Worm (Caenorhabditis elegans): ENCODE results near the gene C53D6.4.

The C53D6.4 gene

ce11 chrIV:8986761-8987316, 33.9 kb downstream of the C53D6.4 start, which contains the start of gene bre-1:
bre-1 (plus strand) TSS chrIV:8987266.
- TF ChIP-seq efl-3 (GFP tag; optimal IDR thresholded peaks at IDR 0.05) (no peak), efl-1 (optimal IDR thresholded peaks at IDR 0.05) (no peak), efl-1 (GFP tag; optimal IDR thresholded peaks at IDR 0.05 in 1 of 2) (peak in 1 of 2 experiments; percentile 83), elt-2 (tag; optimal IDR thresholded peaks at IDR 0.05) (peak; percentile 47), rnt-1 (tag; optimal IDR thresholded peaks at IDR 0.05) (peak; percentile 24), unc-98 (GFP tag; IDR thresholded peaks at IDR 0.05) (no peak)

DNA sequence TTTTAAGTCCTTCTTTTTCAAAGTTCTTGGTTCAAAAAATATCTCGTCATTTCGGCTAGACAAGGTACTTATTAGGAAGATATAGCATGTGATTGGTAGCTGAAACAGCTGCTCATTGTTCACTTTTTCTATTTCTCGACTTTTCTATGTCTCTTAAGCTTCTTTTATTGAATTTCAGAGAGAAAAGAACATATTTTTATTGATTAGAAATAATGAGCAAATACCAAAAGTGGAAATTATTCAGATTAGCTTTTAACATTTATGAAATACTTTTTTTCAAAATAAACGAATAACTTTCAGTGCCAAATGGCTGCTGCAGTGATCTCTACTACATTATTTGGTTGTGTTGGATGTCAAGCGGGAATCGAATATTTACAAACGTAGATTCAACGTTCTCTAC, 36.2 kb downstream of the C53D6.4 start, which contains the start of gene nstp-1:
Gene nstp-1, plus strand, starts transcription at position 301 of the 400 bp plus-strand sequence.
- TF ChIP-seq mef-2 (tag; optimal IDR thresholded peaks at IDR 0.05): no peak
- TF ChIP-seq mab-9 (GFP tag; IDR thresholded peaks at IDR 0.05): no peak
- no peak for TF ChIP-seq sptf-1 (tag; optimal IDR thresholded peaks at IDR 0.05)
- no peak for TF ChIP-seq nhr-77 (tag; optimal IDR thresholded peaks at IDR 0.05)
- TF ChIP-seq nhr-20 (tag; optimal IDR thresholded peaks at IDR 0.05): no peak
- TF ChIP-seq snpc-4 (tag; optimal IDR thresholded peaks at IDR 0.05): no peak
- TF ChIP-seq dsc-1 (tag; optimal IDR thresholded peaks at IDR 0.05): no peak

DNA sequence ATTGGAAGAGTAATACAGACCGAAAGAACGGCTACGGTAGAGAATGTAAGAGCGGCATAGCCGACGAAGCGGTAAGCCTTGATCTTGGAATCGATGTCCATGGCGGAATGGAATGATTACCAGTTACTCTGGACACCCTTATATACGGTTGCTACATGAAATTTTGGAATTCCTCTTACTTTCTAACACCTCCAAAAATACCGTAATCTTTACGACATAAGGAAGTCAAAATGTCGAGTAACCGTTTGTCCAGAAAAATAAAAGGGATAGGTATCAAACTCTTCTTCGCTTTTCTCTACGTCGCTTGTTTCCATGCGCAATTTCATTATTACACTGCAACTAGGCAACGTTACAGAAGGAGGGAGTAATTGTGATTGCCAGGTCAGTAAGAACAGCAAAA, 41.0 kb downstream of the C53D6.4 start, which contains the start of gene col-119:
Gene col-119, minus strand, starts transcription at position 101 of the 400 bp plus-strand sequence.
- TF ChIP-seq nhr-71 (tag; optimal IDR thresholded peaks at IDR 0.05): no peak

ce11 chrIV:8979062-8979612, 41.6 kb downstream of the C53D6.4 start:
- TF ChIP-seq ceh-63 (GFP tag; optimal IDR thresholded peaks at IDR 0.05): no peak

DNA sequence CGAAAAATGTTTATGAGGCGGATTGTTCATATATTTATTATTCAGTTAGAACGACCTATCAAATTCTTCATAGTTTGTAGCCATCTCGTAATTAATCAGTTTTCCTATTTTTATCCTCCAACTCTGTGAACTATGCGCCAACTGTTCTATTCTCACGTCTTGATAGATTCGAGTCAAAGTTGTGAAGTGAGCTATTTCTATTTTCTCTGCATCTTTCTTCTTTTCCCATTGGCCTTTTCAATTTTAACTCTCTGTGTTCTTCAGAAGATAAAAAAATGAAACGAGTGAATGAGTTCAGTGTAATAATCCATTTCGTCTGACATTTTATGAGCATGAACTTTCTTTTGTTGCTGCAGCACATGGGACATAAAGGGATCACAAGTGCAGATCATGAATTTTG, 42.7 kb downstream of the C53D6.4 start:
- TF ChIP-seq xbp-1 (tag; optimal IDR thresholded peaks at IDR 0.05): no peak
- peak; percentile 16 for TF ChIP-seq snu-23 (GFP tag; optimal IDR thresholded peaks at IDR 0.05)
- TF ChIP-seq snpc-4 (tag; optimal IDR thresholded peaks at IDR 0.05): no peak
- TF ChIP-seq ets-5 (GFP tag; IDR thresholded peaks at IDR 0.05): no peak
- TF ChIP-seq nhr-20 (tag; optimal IDR thresholded peaks at IDR 0.05): peak; percentile 14
- TF ChIP-seq nhr-11 (tag; optimal IDR thresholded peaks at IDR 0.05): peak; percentile 2
- TF ChIP-seq efl-1 (optimal IDR thresholded peaks at IDR 0.05): no peak
- peak in 1 of 2 experiments; percentile 62 for TF ChIP-seq efl-1 (GFP tag; optimal IDR thresholded peaks at IDR 0.05 in 1 of 2)
- peak; percentile 5 for TF ChIP-seq lin-39 (tag; optimal IDR thresholded peaks at IDR 0.05)
- TF ChIP-seq ama-1 (optimal IDR thresholded peaks at IDR 0.05): no peak
- TF ChIP-seq lsy-2 (tag; optimal IDR thresholded peaks at IDR 0.05): peak in 1 of 2 experiments; percentile 43
- TF ChIP-seq nhr-71 (tag; optimal IDR thresholded peaks at IDR 0.05): peak; percentile 73
- no peak for TF ChIP-seq pag-3 (tag; optimal IDR thresholded peaks at IDR 0.05; ENCODE audit: borderline replicate concordance, insufficient read depth)
- TF ChIP-seq C16A3.4 (tag; optimal IDR thresholded peaks at IDR 0.05): no peak
- peak; percentile 64 for TF ChIP-seq lin-14 (GFP tag; optimal IDR thresholded peaks at IDR 0.05)
- TF ChIP-seq egl-13 (tag; optimal IDR thresholded peaks at IDR 0.05): no peak
- no peak for TF ChIP-seq sox-4 (tag; optimal IDR thresholded peaks at IDR 0.05)
- no peak for TF ChIP-seq dsc-1 (tag; optimal IDR thresholded peaks at IDR 0.05)
- TF ChIP-seq fkh-10 (GFP tag; optimal IDR thresholded peaks at IDR 0.05): no peak
- no peak for TF ChIP-seq grh-1 (GFP tag; IDR thresholded peaks at IDR 0.05)
- TF ChIP-seq rnt-1 (tag; optimal IDR thresholded peaks at IDR 0.05): peak; percentile 60
- TF ChIP-seq nhr-84 (tag; optimal IDR thresholded peaks at IDR 0.05): no peak
- no peak for TF ChIP-seq nhr-28 (tag; optimal IDR thresholded peaks at IDR 0.05)
- no peak for TF ChIP-seq elt-3 (tag; optimal IDR thresholded peaks at IDR 0.05)
- TF ChIP-seq mef-2 (tag; optimal IDR thresholded peaks at IDR 0.05): peak; percentile 36
- 0 out of 2 replicates have a peak, but pooled peaks have one; percentile 15 for TF ChIP-seq nhr-19 (GFP tag; conservative IDR thresholded peaks at IDR 0.05)
- TF ChIP-seq ceh-90 (tag; optimal IDR thresholded peaks at IDR 0.05): no peak
- no peak for TF ChIP-seq F16B12.6 (tag; optimal IDR thresholded peaks at IDR 0.05)
- TF ChIP-seq nhr-237 (tag; optimal IDR thresholded peaks at IDR 0.05): no peak
